Fruit fly (Drosophila melanogaster) whole organism, prepupa: ENCODE measurements around the gene CG12316.
A peak's percentile ranks its signal among the peaks of the same experiment; 100 is the strongest.

Experiments used
- CG10631 ChIP-seq: fragments of 200-800 bp; sonication (Bioruptor generic); optimal IDR thresholded peaks from 2 replicates; lab custom pipeline; 2016; ENCODE audit warnings: missing biosample characterization, missing genetic modification characterization
- CG11294 ChIP-seq: fragments of 200-800 bp; sonication (Bioruptor generic); IDR thresholded peaks from 2 replicates; pipeline ENCODE4 v1.3.6; 2022; ENCODE audit warnings: missing biosample characterization, missing genetic modification characterization
- CG11902 ChIP-seq: fragments of 200-800 bp; sonication (Bioruptor generic); optimal IDR thresholded peaks from 3 replicates; lab custom pipeline; 2016; ENCODE audit warnings: missing biosample characterization, missing genetic modification characterization
- CG15336 ChIP-seq: fragments of 200-800 bp; sonication (Bioruptor generic); IDR thresholded peaks from 2 replicates; pipeline ENCODE4 v1.3.6; 2022; ENCODE audit warnings: missing biosample characterization, missing genetic modification characterization
- CG1621 ChIP-seq: fragments of 200-800 bp; sonication (Bioruptor generic); optimal IDR thresholded peaks from 3 replicates; lab custom pipeline; 2018; ENCODE audit warnings: missing biosample characterization, mild to moderate bottlenecking, missing genetic modification characterization
- CG16779 ChIP-seq: fragments of 200-800 bp; sonication (Bioruptor generic); optimal IDR thresholded peaks from 3 replicates; lab custom pipeline; 2017; ENCODE audit warnings: missing biosample characterization, mild to moderate bottlenecking, missing genetic modification characterization
- CG3032 ChIP-seq: fragments of 200-800 bp; optimal IDR thresholded peaks from 2 replicates; lab custom pipeline; 2019; ENCODE audit warnings: missing biosample characterization, mild to moderate bottlenecking, missing genetic modification characterization, moderate library complexity
- CG34406 ChIP-seq: fragments of 200-800 bp; sonication (Bioruptor generic); optimal IDR thresholded peaks from 3 replicates; lab custom pipeline; 2016; ENCODE audit warnings: missing biosample characterization, missing genetic modification characterization
- CG4318 ChIP-seq: fragments of 200-800 bp; sonication (Bioruptor generic); optimal IDR thresholded peaks from 3 replicates; lab custom pipeline; 2017; ENCODE audit warnings: missing biosample characterization, mild to moderate bottlenecking, missing genetic modification characterization
- CG6163 ChIP-seq: fragments of 200-800 bp; sonication (Bioruptor generic); IDR thresholded peaks from 3 replicates; pipeline ENCODE4 v1.3.6; 2022; ENCODE audit warnings: missing biosample characterization, missing genetic modification characterization
- CG6792 ChIP-seq: fragments of 200-800 bp; sonication (Bioruptor generic); optimal IDR thresholded peaks from 3 replicates; lab custom pipeline; 2016; ENCODE audit warnings: missing biosample characterization, missing genetic modification characterization
- CG6808 ChIP-seq: fragments of 200-800 bp; sonication (Bioruptor generic); optimal IDR thresholded peaks from 3 replicates; lab custom pipeline; 2017; ENCODE audit warnings: missing biosample characterization, missing genetic modification characterization, mild to moderate bottlenecking, moderate library complexity, missing genetic modification reagents
- CG6854 ChIP-seq: fragments of 200-800 bp; sonication (Bioruptor generic); optimal IDR thresholded peaks from 2 replicates; lab custom pipeline; 2017; ENCODE audit warnings: missing biosample characterization, mild to moderate bottlenecking, missing genetic modification characterization
- CG7368 ChIP-seq: fragments of 200-800 bp; sonication (Bioruptor generic); optimal IDR thresholded peaks from 3 replicates; lab custom pipeline; 2016; ENCODE audit warnings: missing biosample characterization, missing genetic modification characterization
- CG8119 ChIP-seq: fragments of 200-800 bp; sonication (Bioruptor generic); IDR thresholded peaks from 3 replicates; pipeline ENCODE4 v1.3.6; 2022; ENCODE audit warnings: missing biosample characterization, missing genetic modification characterization
- CG8319 ChIP-seq: fragments of 200-800 bp; sonication (Bioruptor generic); optimal IDR thresholded peaks from 3 replicates; lab custom pipeline; 2016; ENCODE audit warnings: missing biosample characterization, missing genetic modification characterization
- CG8632 ChIP-seq: fragments of 200-800 bp; sonication (Bioruptor generic); optimal IDR thresholded peaks from 3 replicates; lab custom pipeline; 2016; ENCODE audit warnings: missing biosample characterization, missing genetic modification characterization
- CG9139 ChIP-seq: fragments of 200-800 bp; sonication (Bioruptor generic); optimal IDR thresholded peaks from 3 replicates; lab custom pipeline; 2017; ENCODE audit warnings: missing biosample characterization, mild to moderate bottlenecking, missing genetic modification characterization
- Eip75B ChIP-seq: fragments of 200-800 bp; sonication (Bioruptor generic); optimal IDR thresholded peaks from 3 replicates; lab custom pipeline; 2016; ENCODE audit warnings: missing biosample characterization, missing genetic modification characterization
- Eip93F ChIP-seq: fragments of 200-800 bp; sonication (Bioruptor generic); optimal IDR thresholded peaks from 2 replicates; lab custom pipeline; 2016; ENCODE audit warnings: missing biosample characterization, mild to moderate bottlenecking, missing genetic modification characterization
- Ets21C ChIP-seq: fragments of 200-800 bp; sonication (Bioruptor generic); optimal IDR thresholded peaks from 3 replicates; lab custom pipeline; 2016; ENCODE audit warnings: missing biosample characterization, missing genetic modification characterization
- Ets96B ChIP-seq: fragments of 200-800 bp; optimal IDR thresholded peaks from 2 replicates; lab custom pipeline; 2019; ENCODE audit warnings: missing biosample characterization, mild to moderate bottlenecking, missing genetic modification characterization, moderate library complexity
- Gug ChIP-seq: fragments of 200-800 bp; sonication (Bioruptor generic); IDR thresholded peaks from 2 replicates; pipeline ENCODE4 v1.3.6; 2022; ENCODE audit warnings: missing biosample characterization, missing genetic modification characterization
- Hr38 ChIP-seq: sonication (Bioruptor generic); optimal IDR thresholded peaks from 2 replicates; lab custom pipeline; 2016; ENCODE audit warnings: missing biosample characterization, missing genetic modification characterization
- Hr39 ChIP-seq: fragments of 200-800 bp; sonication (Bioruptor generic); optimal IDR thresholded peaks from 2 replicates; lab custom pipeline; 2016; ENCODE audit warnings: missing biosample characterization, missing genetic modification characterization
- Hr4 ChIP-seq: fragments of 200-800 bp; sonication (Bioruptor generic); optimal IDR thresholded peaks from 3 replicates; lab custom pipeline; 2016; ENCODE audit warnings: missing biosample characterization, missing genetic modification characterization
- Lpt ChIP-seq: fragments of 200-800 bp; sonication (Bioruptor generic); optimal IDR thresholded peaks from 3 replicates; lab custom pipeline; 2016; ENCODE audit warnings: missing biosample characterization, missing genetic modification characterization
- Met ChIP-seq: fragments of 200-800 bp; sonication (Bioruptor generic); optimal IDR thresholded peaks from 3 replicates; lab custom pipeline; 2016; ENCODE audit warnings: missing biosample characterization, missing genetic modification characterization
- OdsH ChIP-seq: fragments of 200-800 bp; sonication (Bioruptor generic); optimal IDR thresholded peaks from 3 replicates; lab custom pipeline; 2016; ENCODE audit warnings: missing biosample characterization, missing genetic modification characterization
- Smox ChIP-seq: fragments of 200-800 bp; sonication (Bioruptor generic); optimal IDR thresholded peaks from 3 replicates; lab custom pipeline; 2016; ENCODE audit warnings: missing biosample characterization, missing genetic modification characterization
- Sox14 ChIP-seq: fragments of 200-800 bp; sonication (Bioruptor generic); optimal IDR thresholded peaks from 3 replicates; lab custom pipeline; 2016; ENCODE audit warnings: missing biosample characterization, missing genetic modification characterization
- Sox15 ChIP-seq: fragments of 200-800 bp; sonication (Bioruptor generic); optimal IDR thresholded peaks from 3 replicates; lab custom pipeline; 2016; ENCODE audit warnings: missing biosample characterization, missing genetic modification characterization
- achi ChIP-seq: fragments of 200-800 bp; sonication (Bioruptor generic); optimal IDR thresholded peaks from 3 replicates; lab custom pipeline; 2016; ENCODE audit warnings: missing biosample characterization, missing genetic modification characterization
- acj6 ChIP-seq: fragments of 200-800 bp; sonication (Bioruptor generic); optimal IDR thresholded peaks from 3 replicates; lab custom pipeline; 2016; ENCODE audit warnings: missing biosample characterization, missing genetic modification characterization
- cyc ChIP-seq: fragments of 200-800 bp; sonication (Bioruptor generic); optimal IDR thresholded peaks from 3 replicates; lab custom pipeline; 2016; ENCODE audit warnings: missing biosample characterization, missing genetic modification characterization
- dac ChIP-seq: fragments of 200-800 bp; sonication (Bioruptor generic); optimal IDR thresholded peaks from 2 replicates; lab custom pipeline; 2017; ENCODE audit warnings: missing biosample characterization, mild to moderate bottlenecking, missing genetic modification characterization
- dsx ChIP-seq: fragments of 200-800 bp; optimal IDR thresholded peaks from 3 replicates; lab custom pipeline; 2019; ENCODE audit warnings: missing biosample characterization, mild to moderate bottlenecking, missing genetic modification characterization, moderate library complexity; ENCODE audit not compliant: poor library complexity, severe bottlenecking
- eg ChIP-seq: fragments of 200-800 bp; sonication (Bioruptor generic); IDR thresholded peaks from 3 replicates; pipeline ENCODE4 v1.3.6; 2022; ENCODE audit warnings: missing biosample characterization, missing genetic modification characterization
- esn ChIP-seq: fragments of 200-800 bp; sonication (Bioruptor generic); optimal IDR thresholded peaks from 2 replicates; lab custom pipeline; 2016; ENCODE audit warnings: missing biosample characterization, mild to moderate bottlenecking, missing genetic modification characterization, moderate library complexity
- fd59A ChIP-seq: fragments of 200-800 bp; sonication (Bioruptor generic); optimal IDR thresholded peaks from 2 replicates; lab custom pipeline; 2017; ENCODE audit warnings: missing biosample characterization, mild to moderate bottlenecking, missing genetic modification characterization, missing genetic modification reagents
- fd85E ChIP-seq: fragments of 200-800 bp; sonication (Bioruptor generic); optimal IDR thresholded peaks from 3 replicates; lab custom pipeline; 2016; ENCODE audit warnings: missing biosample characterization, missing genetic modification characterization
- fkh ChIP-seq: fragments of 200-800 bp; sonication (Bioruptor generic); optimal IDR thresholded peaks from 3 replicates; lab custom pipeline; 2017; ENCODE audit warnings: missing biosample characterization, mild to moderate bottlenecking, missing genetic modification characterization, moderate library complexity
- lz ChIP-seq: fragments of 200-800 bp; sonication (Bioruptor generic); optimal IDR thresholded peaks from 3 replicates; lab custom pipeline; 2016; ENCODE audit warnings: missing biosample characterization, missing genetic modification characterization
- net ChIP-seq: fragments of 200-800 bp; sonication (Bioruptor generic); optimal IDR thresholded peaks from 3 replicates; lab custom pipeline; 2016; ENCODE audit warnings: missing biosample characterization, missing genetic modification characterization
- pdm3 ChIP-seq: fragments of 200-800 bp; sonication (Bioruptor generic); optimal IDR thresholded peaks from 3 replicates; lab custom pipeline; 2016; ENCODE audit warnings: missing biosample characterization, missing genetic modification characterization
- salr ChIP-seq, 2 experiments: fragments of 200-800 bp; sonication (Bioruptor generic); optimal IDR thresholded peaks; 3 replicates each; lab custom pipeline; 2016 to 2018; ENCODE audit warnings: missing biosample characterization in 2 of 2, missing genetic modification characterization in 2 of 2, mild to moderate bottlenecking in 1 of 2
- ss ChIP-seq, 2 experiments: fragments of 200-800 bp; sonication (Bioruptor generic); optimal IDR thresholded peaks; 2 replicates in 1 of 2; 3 replicates in 1 of 2; lab custom pipeline; 2017 to 2018; ENCODE audit warnings: mild to moderate bottlenecking in 2 of 2, missing biosample characterization in 2 of 2, missing genetic modification characterization in 2 of 2, moderate library complexity in 1 of 2
- svp ChIP-seq: fragments of 200-800 bp; sonication (Bioruptor generic); peaks from one replicate; lab custom pipeline; 2016; ENCODE audit warnings: missing biosample characterization, missing genetic modification characterization
- vri ChIP-seq: fragments of 200-800 bp; sonication (Bioruptor generic); optimal IDR thresholded peaks from 3 replicates; lab custom pipeline; 2016; ENCODE audit warnings: missing biosample characterization, mild to moderate bottlenecking, missing genetic modification characterization

CG12316 gene

dm6 chr3L:15174823-15175222 is 38.1 kb upstream of the CG12316 start (continued):
- TF ChIP-seq Eip75B (no peak), Gug (GFP tag; lab: Robert Waterston, UW) (no peak), CG4318 (GFP tag; lab: Kevin White, UChicago) (no peak), CG8119 (GFP tag; lab: Robert Waterston, UW) (no peak), CG15336 (GFP tag; lab: Robert Waterston, UW) (no peak), CG16779 (tag; lab: Kevin White, UChicago) (no peak), esn (GFP tag; lab: Kevin White, UChicago) (no peak), Lpt (GFP tag; lab: Kevin White, UChicago) (no peak), fkh (GFP tag; lab: Kevin White, UChicago) (no peak), fd59A (GFP tag; lab: Kevin White, UChicago) (no peak), CG34406 (GFP tag; lab: Kevin White, UChicago) (peak; percentile 48), CG6808 (GFP tag; lab: Kevin White, UChicago) (no peak), Hr38 (GFP tag; lab: Kevin White, UChicago) (no peak), Eip93F (no peak), CG11294 (GFP tag; lab: Robert Waterston, UW) (no peak), CG11902 (GFP tag; lab: Kevin White, UChicago) (no peak), Met (GFP tag; lab: Kevin White, UChicago) (no peak), CG6792 (GFP tag; lab: Kevin White, UChicago) (no peak), salr (GFP tag; optimal IDR thresholded peaks at IDR 0.05; lab: Kevin White, UChicago) (no peak), ss (GFP tag; optimal IDR thresholded peaks at IDR 0.05; lab: Kevin White, UChicago) (no peak), pdm3 (no peak), CG8319 (GFP tag; lab: Kevin White, UChicago) (no peak), Ets21C (GFP tag; lab: Kevin White, UChicago) (no peak), Smox (no peak), eg (GFP tag; lab: Robert Waterston, UW) (no peak), dac (GFP tag; lab: Kevin White, UChicago) (no peak), cyc (GFP tag; lab: Kevin White, UChicago) (no peak), Ets96B (peak; percentile 50), svp (GFP tag; lab: Kevin White, UChicago) (no peak), CG9139 (no peak), fd85E (GFP tag; lab: Kevin White, UChicago) (no peak), net (GFP tag; lab: Kevin White, UChicago) (no peak), CG6854 (GFP tag; lab: Kevin White, UChicago) (no peak), CG10631 (GFP tag; lab: Kevin White, UChicago) (peak; percentile 1), Sox15 (GFP tag; lab: Kevin White, UChicago) (no peak), achi (GFP tag; lab: Kevin White, UChicago) (no peak)

dm6 chr3L:15174086-15174485 is 37.4 kb upstream of the CG12316 start:
- TF ChIP-seq CG8119 (GFP tag; lab: Robert Waterston, UW), result peak; percentile 42; the same call in 1 of the 3 replicates
- peak; percentile 33 for TF ChIP-seq CG7368 (GFP tag; lab: Kevin White, UChicago)
- TF ChIP-seq Smox, result peak; percentile 40
- TF ChIP-seq ss (GFP tag; optimal IDR thresholded peaks at IDR 0.05; lab: Kevin White, UChicago), result peak; percentile 56 to 69
- TF ChIP-seq Hr4, result no peak
- peak; percentile 66 for TF ChIP-seq OdsH (GFP tag; lab: Kevin White, UChicago)
- peak; percentile 78 for TF ChIP-seq achi (GFP tag; lab: Kevin White, UChicago)
- peak; percentile 22 for TF ChIP-seq Hr39 (GFP tag; lab: Kevin White, UChicago)
- no peak for TF ChIP-seq lz
- TF ChIP-seq CG6163 (GFP tag; lab: Robert Waterston, UW), result no peak
- TF ChIP-seq pdm3, result peak; percentile 16
- TF ChIP-seq Met (GFP tag; lab: Kevin White, UChicago), result peak; percentile 58
- TF ChIP-seq Gug (GFP tag; lab: Robert Waterston, UW), result no peak
- no peak for TF ChIP-seq Ets21C (GFP tag; lab: Kevin White, UChicago)
- peak; percentile 44 for TF ChIP-seq Sox14 (GFP tag; lab: Kevin White, UChicago)
- no peak for TF ChIP-seq CG15336 (GFP tag; lab: Robert Waterston, UW)
- peak; percentile 72 for TF ChIP-seq acj6
- peak; percentile 46 for TF ChIP-seq CG16779 (tag; lab: Kevin White, UChicago)
- no peak for TF ChIP-seq Eip93F
- TF ChIP-seq CG11294 (GFP tag; lab: Robert Waterston, UW), result no peak
- peak; percentile 57 for TF ChIP-seq CG6808 (GFP tag; lab: Kevin White, UChicago)
- TF ChIP-seq cyc (GFP tag; lab: Kevin White, UChicago), result peak; percentile 12
- peak; percentile 9 for TF ChIP-seq CG6854 (GFP tag; lab: Kevin White, UChicago)
- peak; percentile 81 for TF ChIP-seq CG3032 (tag; lab: Kevin White, UChicago)
- TF ChIP-seq dsx (GFP tag; lab: Kevin White, UChicago), result peak; percentile 79
- TF ChIP-seq vri (GFP tag; lab: Kevin White, UChicago), result no peak
- TF ChIP-seq CG34406 (GFP tag; lab: Kevin White, UChicago), result peak; percentile 80
- peak; percentile 70 for TF ChIP-seq CG6792 (GFP tag; lab: Kevin White, UChicago)
- peak; percentile 38 for TF ChIP-seq CG1621 (tag; lab: Kevin White, UChicago)
- peak; percentile 78 for TF ChIP-seq CG8632 (GFP tag; lab: Kevin White, UChicago)
- peak; percentile 51 for TF ChIP-seq net (GFP tag; lab: Kevin White, UChicago)
